Fruit fly (Drosophila melanogaster): ENCODE results near the gene Tdh.

Gene Tdh

DNA sequence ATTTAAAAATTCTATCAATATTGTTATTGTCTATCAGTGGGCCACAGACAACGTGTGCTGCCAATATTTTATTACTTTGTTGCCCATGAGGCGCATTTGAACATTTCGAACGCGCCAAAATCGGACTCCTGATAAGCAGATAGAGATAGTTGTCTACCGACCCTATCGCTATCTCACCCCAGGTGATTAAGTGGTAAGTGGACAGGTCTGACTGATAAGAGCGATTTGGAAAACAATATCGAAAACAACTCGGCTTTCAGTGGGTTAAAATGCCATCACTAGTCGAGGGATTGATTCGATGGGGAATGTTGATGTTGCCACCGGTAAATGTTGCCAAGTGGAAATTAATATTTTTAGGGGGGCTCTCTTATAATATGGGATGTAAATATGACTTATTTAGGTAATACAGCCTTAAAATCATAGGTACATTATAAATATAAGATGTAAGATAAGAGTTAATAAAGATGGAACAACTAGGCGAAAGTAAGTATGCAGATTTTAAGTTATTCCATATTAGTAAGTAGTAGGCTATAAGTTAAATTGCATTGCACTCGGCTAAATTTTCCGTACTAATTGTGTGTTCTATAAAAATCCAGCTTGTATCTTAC, 24.9 kb downstream of the Tdh start, which contains the start of gene ND-39 (continued):
- TF ChIP-seq CG12744 (GFP tag; optimal IDR thresholded peaks at IDR 0.05) (no peak), HmgD (GFP tag; optimal IDR thresholded peaks at IDR 0.05) (no peak), HLH54F (GFP tag; optimal IDR thresholded peaks at IDR 0.05) (no peak), CG2116 (GFP tag; optimal IDR thresholded peaks at IDR 0.05) (peak; percentile 93), Dll (GFP tag; IDR thresholded peaks at IDR 0.05; ENCODE audit: partially characterized antibody) (0 out of 4 replicates have a peak, but pooled peaks have one; percentile 10), Side (GFP tag; optimal IDR thresholded peaks at IDR 0.05) (no peak), trem (tag; optimal IDR thresholded peaks at IDR 0.05) (peak; percentile 94), CG7987 (GFP tag; optimal IDR thresholded peaks at IDR 0.05) (no peak), CG6765 (GFP tag; optimal IDR thresholded peaks at IDR 0.05) (no peak), vnd (GFP tag; IDR thresholded peaks at IDR 0.05; ENCODE audit: partially characterized antibody) (peak; percentile 29; the same call in 1 of the 3 replicates), Ssrp (tag; optimal IDR thresholded peaks at IDR 0.05) (no peak), CG12659 (GFP tag; optimal IDR thresholded peaks at IDR 0.05) (peak; percentile 5), psq (GFP tag; optimal IDR thresholded peaks at IDR 0.05) (no peak), prd (optimal IDR thresholded peaks at IDR 0.05) (no peak), prd (GFP tag; IDR thresholded peaks at IDR 0.05) (no peak), CG9876 (GFP tag; optimal IDR thresholded peaks at IDR 0.05) (no peak), gsb (GFP tag; IDR thresholded peaks at IDR 0.05) (no peak), schlank (tag; optimal IDR thresholded peaks at IDR 0.05) (no peak), nom (GFP tag; optimal IDR thresholded peaks at IDR 0.05) (no peak), Scr (GFP tag; IDR thresholded peaks at IDR 0.05; ENCODE audit: partially characterized antibody) (0 out of 2 replicates have a peak, but pooled peaks have one; percentile 14), HmgZ (tag; optimal IDR thresholded peaks at IDR 0.05) (peak; percentile 24), dmrt11E (tag; optimal IDR thresholded peaks at IDR 0.05) (no peak), CG10979 (tag; optimal IDR thresholded peaks at IDR 0.05) (no peak), Blimp-1 (GFP tag; optimal IDR thresholded peaks at IDR 0.05) (no peak), crol (GFP tag; IDR thresholded peaks at IDR 0.05) (no peak), pzg (GFP tag; optimal IDR thresholded peaks at IDR 0.05) (peak; percentile 53), MTF-1 (GFP tag; optimal IDR thresholded peaks at IDR 0.05; ENCODE audit: borderline replicate concordance) (no peak), sens (GFP tag) (peak; percentile 37), Dref (GFP tag; IDR thresholded peaks at IDR 0.05) (peak; percentile 54), Doc2 (GFP tag; IDR thresholded peaks at IDR 0.05) (no peak), CG15514 (GFP tag; optimal IDR thresholded peaks at IDR 0.05) (peak; percentile 16), dpn (GFP tag; optimal IDR thresholded peaks at IDR 0.05) (no peak), sens-2 (GFP tag; IDR thresholded peaks at IDR 0.05) (no peak), mirr (GFP tag; optimal IDR thresholded peaks at IDR 0.05) (peak; percentile 31), NFAT (GFP tag; IDR thresholded peaks at IDR 0.05) (no peak), nerfin-2 (GFP tag; IDR thresholded peaks at IDR 0.05; ENCODE audit: partially characterized antibody) (no peak), Sry-δ (GFP tag; optimal IDR thresholded peaks at IDR 0.05) (peak; percentile 84), CG3847 (GFP tag; IDR thresholded peaks at IDR 0.05) (no peak), CG6654 (GFP tag; optimal IDR thresholded peaks at IDR 0.05) (no peak), MESR4 (GFP tag; optimal IDR thresholded peaks at IDR 0.05) (no peak), sug (tag; optimal IDR thresholded peaks at IDR 0.05) (peak; percentile 63), insv (GFP tag; optimal IDR thresholded peaks at IDR 0.05) (no peak), Oli (tag; optimal IDR thresholded peaks at IDR 0.05) (no peak), CG13287 (GFP tag; IDR thresholded peaks at IDR 0.05; ENCODE audit: partially characterized antibody) (peak; percentile 54), ERR (GFP tag; optimal IDR thresholded peaks at IDR 0.05) (no peak), exex (tag; optimal IDR thresholded peaks at IDR 0.05) (peak; percentile 89), gfzf (GFP tag; optimal IDR thresholded peaks at IDR 0.05) (no peak), CG2199 (GFP tag; IDR thresholded peaks at IDR 0.05) (peak; percentile 90), Med (GFP tag) (peak; percentile 42), CG31441 (GFP tag; IDR thresholded peaks at IDR 0.05) (no peak)
